Worm (Caenorhabditis elegans) whole organism, mixed stage, embryonic: ENCODE results near the gene kcnl-1.

ENCODE experiments used
- lsy-2 ChIP-seq: fragments of 150-350 bp; optimal IDR thresholded peaks from 2 replicates; lab custom pipeline; 2014; ENCODE audit warnings: missing biosample characterization, missing genetic modification characterization
- nhr-237 ChIP-seq: fragments of 150-350 bp; optimal IDR thresholded peaks from 2 replicates; lab custom pipeline; 2014; ENCODE audit warnings: missing biosample characterization, missing genetic modification characterization
- nhr-28 ChIP-seq: fragments of 150-350 bp; optimal IDR thresholded peaks from 2 replicates; lab custom pipeline; 2014; ENCODE audit warnings: missing biosample characterization, missing genetic modification characterization
- pha-4 ChIP-seq: fragments of 150-350 bp; optimal IDR thresholded peaks from 2 replicates; lab custom pipeline; 2018; ENCODE audit warnings: missing biosample characterization, missing genetic modification reagents, missing genetic modification characterization
- sem-2 ChIP-seq: fragments of 200-800 bp; sonication (Bioruptor generic); optimal IDR thresholded peaks from 2 replicates; lab custom pipeline; 2018; ENCODE audit warnings: mild to moderate bottlenecking, missing genetic modification characterization, missing compliant biosample characterization
- tbx-8 ChIP-seq: fragments of 200-800 bp; sonication (Bioruptor generic); optimal IDR thresholded peaks from 2 replicates; lab custom pipeline; 2018; ENCODE audit warnings: mild to moderate bottlenecking, missing genetic modification characterization, moderate library complexity, missing compliant biosample characterization

- TF ChIP-seq pha-4 (tag; lab: Kevin White, UChicago) (no peak), sem-2 (GFP tag; lab: Kevin White, UChicago) (no peak), lsy-2 (tag; lab: Kevin White, UChicago) (no peak), tbx-8 (GFP tag; lab: Kevin White, UChicago) (no peak), nhr-237 (no peak), nhr-28 (tag; lab: Kevin White, UChicago) (no peak)
Measured at ce11 chrV:19533010-19533409, 32.2 kb upstream of the kcnl-1 start, which contains the start of gene Y43F8B.2.
